Worm (Caenorhabditis elegans) whole organism, L1 larva: ENCODE results near the gene hex-5.

Experiments
- aly-2 ChIP-seq: fragments of 150-350 bp; optimal IDR thresholded peaks from 2 replicates; lab custom pipeline; 2014; ENCODE audit warnings: missing biosample characterization, missing genetic modification characterization
- skn-1 ChIP-seq: fragments of 150-350 bp; optimal IDR thresholded peaks from 2 replicates; lab custom pipeline; 2014; ENCODE audit warnings: missing biosample characterization, missing genetic modification characterization

DNA sequence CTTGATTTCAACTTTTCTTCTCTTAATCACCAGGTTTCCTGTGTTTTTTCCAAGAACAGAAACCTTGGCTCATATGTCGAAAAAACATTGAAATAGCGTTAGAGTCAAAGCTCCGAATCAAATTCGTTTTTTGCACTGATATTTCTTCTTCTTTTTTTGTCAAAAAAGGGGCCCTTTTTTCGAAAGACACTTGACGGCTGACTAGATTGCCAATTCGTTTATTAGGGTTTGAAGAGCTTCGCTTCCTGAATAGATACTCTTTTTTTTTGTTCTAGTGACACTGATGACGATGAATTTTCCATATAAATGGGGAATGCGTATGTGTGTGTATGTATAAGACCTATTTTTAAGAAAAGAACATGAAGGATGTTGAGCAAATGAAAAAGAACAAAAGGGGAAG lies 11.7 kb upstream of the hex-5 start:
- no peak for TF ChIP-seq skn-1 (tag; lab: Kevin White, UChicago)
- TF ChIP-seq aly-2 (tag; lab: Kevin White, UChicago), result no peak
